Worm (Caenorhabditis elegans) whole organism, L1 larva: ENCODE measurements around the gene B0348.10.

ENCODE experiments used
- egl-27 ChIP-seq, 2 experiments: fragments of 150-350 bp in 1 of 2; sonication (generic microtip); optimal IDR thresholded peaks; 3 replicates each; lab custom pipeline; 2017 to 2018; ENCODE audit warnings: missing biosample characterization in 2 of 2, missing genetic modification characterization in 2 of 2, missing genetic modification reagents in 2 of 2
- fkh-10 ChIP-seq: sonication (generic microtip); optimal IDR thresholded peaks from 2 replicates; lab custom pipeline; 2017; ENCODE audit warnings: missing biosample characterization, missing genetic modification reagents, missing genetic modification characterization
- irx-1 ChIP-seq: sonication (generic microtip); optimal IDR thresholded peaks from 2 replicates; lab custom pipeline; 2016; ENCODE audit warnings: missing genetic modification characterization, missing compliant biosample characterization
- lin-15B ChIP-seq: fragments of 150-350 bp; sonication (generic microtip); optimal IDR thresholded peaks from 3 replicates; lab custom pipeline; 2014; ENCODE audit warnings: missing biosample characterization, missing genetic modification characterization
- nhr-237 ChIP-seq: fragments of 150-350 bp; optimal IDR thresholded peaks from 2 replicates; lab custom pipeline; 2014; ENCODE audit warnings: missing biosample characterization, missing genetic modification characterization
- nhr-47 ChIP-seq: sonication (generic microtip); optimal IDR thresholded peaks from 2 replicates; lab custom pipeline; 2016; ENCODE audit warnings: mild to moderate bottlenecking, missing genetic modification characterization, moderate library complexity, missing compliant biosample characterization
- snpc-4 ChIP-seq: fragments of 150-350 bp; optimal IDR thresholded peaks from 2 replicates; lab custom pipeline; 2014; ENCODE audit warnings: missing biosample characterization, missing genetic modification characterization

DNA sequence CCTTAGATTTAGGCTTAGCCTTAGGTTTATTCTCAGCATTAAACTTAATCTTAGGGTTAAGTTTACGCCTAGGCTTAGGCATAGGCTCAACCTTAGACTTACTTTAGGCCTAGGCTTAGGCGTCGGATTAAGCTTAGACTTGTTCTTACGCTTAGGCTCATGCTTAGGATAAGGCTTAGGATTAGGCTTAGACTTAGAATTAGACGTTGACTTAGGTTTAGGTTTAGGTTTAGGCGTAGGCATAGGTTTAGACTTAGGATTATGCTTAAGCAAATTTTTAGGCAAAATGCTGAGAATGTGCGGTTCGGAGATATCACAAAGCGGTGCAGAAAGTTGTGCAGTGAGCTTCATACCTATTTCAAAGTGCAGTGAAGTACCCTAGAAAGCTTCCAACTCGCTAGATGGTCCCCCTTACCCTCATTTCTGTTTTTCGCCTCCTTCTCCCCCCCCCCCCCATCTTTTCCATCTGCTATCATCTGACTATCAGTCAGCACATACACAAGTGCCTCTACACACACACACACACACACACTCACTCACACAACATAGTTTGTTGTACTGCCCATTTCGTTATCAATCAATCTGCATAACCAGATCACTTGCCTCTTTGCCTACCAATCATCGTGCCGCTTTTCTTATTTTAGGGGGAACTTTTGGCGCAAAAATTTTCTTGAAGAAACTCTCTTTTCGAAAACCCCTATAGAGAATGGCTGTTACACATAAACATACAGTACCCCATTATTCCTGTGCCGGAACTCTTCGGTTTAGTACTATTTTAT is 7.7 kb upstream of the B0348.10 start:
- TF ChIP-seq egl-27 (tag; optimal IDR thresholded peaks at IDR 0.05; lab: Kevin White, UChicago) (no peak), fkh-10 (GFP tag; lab: Kevin White, UChicago) (no peak), irx-1 (tag; lab: Kevin White, UChicago) (no peak), nhr-47 (no peak), snpc-4 (tag; lab: Kevin White, UChicago) (no peak), lin-15B (tag; lab: Kevin White, UChicago) (no peak), nhr-237 (tag; lab: Kevin White, UChicago) (no peak)
